Fruit fly (Drosophila melanogaster): ENCODE measurements around the gene Sc2.

DNA sequence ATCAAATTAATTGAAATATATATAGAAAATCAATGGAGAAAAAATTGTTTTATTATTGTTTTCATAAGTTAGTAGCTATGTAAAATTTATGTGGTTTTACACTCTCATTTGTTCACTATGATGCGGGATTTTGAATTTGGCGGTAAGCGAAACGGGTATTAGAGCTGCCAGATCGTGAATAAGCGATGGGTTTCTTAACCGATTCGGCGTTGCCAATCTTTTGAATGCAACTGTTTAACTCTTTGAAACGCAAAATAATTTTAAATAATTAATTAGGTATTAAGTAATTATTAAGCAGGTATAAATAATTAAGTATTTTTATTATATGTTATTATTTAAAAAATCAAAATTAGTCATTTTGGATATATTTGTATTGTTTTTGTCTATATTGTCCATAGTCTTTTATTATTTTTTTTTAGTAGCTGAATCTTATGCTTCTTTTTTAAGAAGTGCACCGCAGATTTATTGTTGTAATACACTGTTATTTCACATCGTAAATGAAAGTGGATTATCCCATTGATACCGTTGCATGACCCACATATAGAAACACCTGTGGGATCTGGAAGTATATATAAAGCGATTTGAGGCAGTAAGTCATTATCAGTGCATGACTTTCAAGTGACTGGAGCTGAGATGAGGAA, 44.1 kb downstream of the Sc2 start, which contains the start of gene CG10853:
- TF ChIP-seq psq (optimal IDR thresholded peaks at IDR 0.05): no peak
- no peak for TF ChIP-seq CG8478 (optimal IDR thresholded peaks at IDR 0.05)
- TF ChIP-seq usp (GFP tag; optimal IDR thresholded peaks at IDR 0.05): no peak
- no peak for TF ChIP-seq EcR (GFP tag; optimal IDR thresholded peaks at IDR 0.05)
- TF ChIP-seq pan (optimal IDR thresholded peaks at IDR 0.05): no peak
- TF ChIP-seq Dll (optimal IDR thresholded peaks at IDR 0.05): no peak
